Worm (Caenorhabditis elegans) whole organism, L4 larva: ENCODE measurements around the gene twk-20.

Experiments
- attf-4 ChIP-seq: sonication (generic microtip); optimal IDR thresholded peaks from 3 replicates; lab custom pipeline; 2017; ENCODE audit warnings: missing biosample characterization, missing genetic modification characterization
- fkh-10 ChIP-seq: fragments of 150-350 bp; optimal IDR thresholded peaks from 2 replicates; lab custom pipeline; 2014; ENCODE audit warnings: missing biosample characterization, missing genetic modification reagents, missing genetic modification characterization
- fos-1 ChIP-seq: fragments of 150-350 bp; optimal IDR thresholded peaks from 2 replicates; lab custom pipeline; 2014; ENCODE audit warnings: missing biosample characterization, missing genetic modification characterization
- lin-13 ChIP-seq: fragments of 150-350 bp; optimal IDR thresholded peaks from 2 replicates; lab custom pipeline; 2014; ENCODE audit warnings: missing biosample characterization, missing genetic modification reagents, missing genetic modification characterization
- lin-39 ChIP-seq: fragments of 150-350 bp; optimal IDR thresholded peaks from 2 replicates; lab custom pipeline; 2014; ENCODE audit warnings: missing biosample characterization, missing genetic modification reagents, missing genetic modification characterization
- madf-9 ChIP-seq: fragments of 200-800 bp; sonication (Bioruptor generic); conservative IDR thresholded peaks from 2 replicates; pipeline ENCODE4 v1.3.6; 2022; ENCODE audit warnings: missing genetic modification reagents, missing genetic modification characterization, missing compliant biosample characterization
- mep-1 ChIP-seq: fragments of 150-350 bp; sonication (generic microtip); optimal IDR thresholded peaks from 3 replicates; lab custom pipeline; 2014; ENCODE audit warnings: missing biosample characterization, missing genetic modification characterization
- nhr-77 ChIP-seq: fragments of 150-350 bp; optimal IDR thresholded peaks from 2 replicates; lab custom pipeline; 2014; ENCODE audit warnings: missing biosample characterization, missing genetic modification characterization
- pqm-1 ChIP-seq: sonication (generic microtip); optimal IDR thresholded peaks from 2 replicates; lab custom pipeline; 2017; ENCODE audit warnings: missing biosample characterization, missing genetic modification characterization
- skn-1 ChIP-seq: fragments of 150-350 bp; optimal IDR thresholded peaks from 2 replicates; lab custom pipeline; 2014; ENCODE audit warnings: missing biosample characterization, missing genetic modification characterization

DNA sequence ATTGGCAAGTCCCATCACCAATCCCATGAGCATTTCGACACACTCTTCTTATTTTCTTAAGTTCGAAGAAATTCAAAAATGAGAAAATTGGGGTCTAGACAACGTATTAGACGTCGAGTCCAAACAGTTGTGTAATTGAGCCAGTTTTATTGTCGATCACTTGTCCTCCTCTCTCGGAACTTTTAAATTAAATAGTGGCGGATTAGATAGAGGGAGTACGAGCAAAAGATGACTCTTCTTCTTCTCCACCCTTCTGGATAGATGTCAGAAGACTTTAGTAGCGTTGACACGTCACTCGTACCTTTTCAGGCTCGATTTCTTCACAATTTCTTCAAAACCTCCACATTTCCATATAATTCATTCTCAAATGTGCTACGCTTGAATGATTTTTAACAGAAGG, 24.5 kb upstream of the twk-20 start:
- no peak for TF ChIP-seq fos-1
- no peak for TF ChIP-seq lin-13 (GFP tag; lab: Kevin White, UChicago)
- TF ChIP-seq nhr-77 = no peak
- no peak for TF ChIP-seq fkh-10
- no peak for TF ChIP-seq skn-1 (tag; lab: Kevin White, UChicago)
- TF ChIP-seq attf-4 (tag; lab: Kevin White, UChicago) = no peak
- no peak for TF ChIP-seq mep-1 (tag; lab: Kevin White, UChicago)
- no peak for TF ChIP-seq pqm-1 (tag; lab: Kevin White, UChicago)
- TF ChIP-seq lin-39 (tag; lab: Kevin White, UChicago) = no peak
- TF ChIP-seq madf-9 (GFP tag; lab: Robert Waterston, UW) = no peak
